Fruit fly (Drosophila melanogaster) whole organism: ENCODE measurements around the gene CG12213.
"Not testable (repeated sequence)": the region's sequence is repeated elsewhere in the genome, so short reads cannot be mapped to it uniquely, and the experiment has no call there.

Experiments used
- CG8478 ChIP-seq: fragments of >200 bp; optimal IDR thresholded peaks from 2 replicates; lab custom pipeline; 2018; ENCODE audit warnings: inconsistent platforms
- Dll ChIP-seq: fragments of >200 bp; optimal IDR thresholded peaks from 2 replicates; lab custom pipeline; 2017
- EcR ChIP-seq, 2 experiments: fragments of >200 bp; optimal IDR thresholded peaks; 2 replicates each; lab custom pipeline; 2017; ENCODE audit warnings: missing biosample characterization in 2 of 2, missing genetic modification characterization in 2 of 2, missing genetic modification reagents in 2 of 2
- pan ChIP-seq: fragments of >200 bp; optimal IDR thresholded peaks from 2 replicates; lab custom pipeline; 2017
- psq ChIP-seq: fragments of >200 bp; optimal IDR thresholded peaks from 2 replicates; lab custom pipeline; 2017
- usp ChIP-seq: fragments of >200 bp; optimal IDR thresholded peaks from 2 replicates; lab custom pipeline; 2017; ENCODE audit warnings: missing biosample characterization, missing genetic modification characterization, mixed read lengths

CG12213 gene

dm6 chr3R:11969217-11969616 is 1.7 kb upstream of the CG12213 start:
- TF ChIP-seq pan (lab: Kevin White, UChicago) (no peak), psq (lab: Kevin White, UChicago) (no peak), EcR (GFP tag; optimal IDR thresholded peaks at IDR 0.05; lab: Kevin White, UChicago) (no peak), CG8478 (no peak), Dll (lab: Kevin White, UChicago) (no peak), usp (GFP tag; lab: Kevin White, UChicago) (no peak)

dm6 chr3R:11968030-11968753 is 701 bp upstream of the CG12213 start:
- TF ChIP-seq usp (GFP tag; lab: Kevin White, UChicago), result no peak
- TF ChIP-seq EcR (GFP tag; optimal IDR thresholded peaks at IDR 0.05; lab: Kevin White, UChicago), result no peak
- no peak for TF ChIP-seq Dll (lab: Kevin White, UChicago)
- TF ChIP-seq psq (lab: Kevin White, UChicago), result no peak
- TF ChIP-seq CG8478, result no peak
- TF ChIP-seq pan (lab: Kevin White, UChicago), result no peak

- no peak for TF ChIP-seq EcR (GFP tag; optimal IDR thresholded peaks at IDR 0.05; lab: Kevin White, UChicago)
- TF ChIP-seq CG8478, result no peak
- TF ChIP-seq psq (lab: Kevin White, UChicago), result no peak
- TF ChIP-seq usp (GFP tag; lab: Kevin White, UChicago), result no peak
- no peak for TF ChIP-seq pan (lab: Kevin White, UChicago)
- TF ChIP-seq Dll (lab: Kevin White, UChicago), result no peak
Measured at dm6 chr3R:11964000-11964399, 3.5 kb downstream of the CG12213 start.

dm6 chr3R:11962739-11963214 is 4.7 kb downstream of the CG12213 start, which contains the start of the genes CG3281 and aurA:
TSS of gene CG3281 (minus strand) at chr3R:11962805.
TSS of gene aurA (plus strand) at chr3R:11963124.
- TF ChIP-seq Dll (lab: Kevin White, UChicago) (no peak), pan (lab: Kevin White, UChicago) (no peak)

- not testable (repeated sequence) for TF ChIP-seq EcR (GFP tag; optimal IDR thresholded peaks at IDR 0.05; lab: Kevin White, UChicago); pan (lab: Kevin White, UChicago); usp (GFP tag; lab: Kevin White, UChicago)
Measured at dm6 chr3R:11958235-11958634, 9.3 kb downstream of the CG12213 start, which contains the start of gene Hsp70Ab. TSS of gene Hsp70Ab (plus strand) at chr3R:11958535.

dm6 chr3R:11957388-11957787 is 10.1 kb downstream of the CG12213 start:
- no peak for TF ChIP-seq CG8478
- no peak for TF ChIP-seq pan (lab: Kevin White, UChicago)
- TF ChIP-seq psq (lab: Kevin White, UChicago), result no peak
- no peak for TF ChIP-seq Dll (lab: Kevin White, UChicago)
- no peak for TF ChIP-seq EcR (GFP tag; optimal IDR thresholded peaks at IDR 0.05; lab: Kevin White, UChicago)
- no peak for TF ChIP-seq usp (GFP tag; lab: Kevin White, UChicago)

dm6 chr3R:11956444-11956843 is 11.0 kb downstream of the CG12213 start, which contains the start of gene Hsp70Aa:
TSS of gene Hsp70Aa (minus strand) at chr3R:11956544.
- not testable (repeated sequence) for TF ChIP-seq Dll (lab: Kevin White, UChicago); CG8478; psq (lab: Kevin White, UChicago)

- TF ChIP-seq CG8478, result no peak
- TF ChIP-seq pan (lab: Kevin White, UChicago), result no peak
- TF ChIP-seq usp (GFP tag; lab: Kevin White, UChicago), result no peak
- no peak for TF ChIP-seq psq (lab: Kevin White, UChicago)
- TF ChIP-seq Dll (lab: Kevin White, UChicago), result no peak
- no peak for TF ChIP-seq EcR (GFP tag; optimal IDR thresholded peaks at IDR 0.05; lab: Kevin White, UChicago)
Measured at dm6 chr3R:11949387-11950029, 18.0 kb downstream of the CG12213 start, which contains the start of gene CG31211. TSS of gene CG31211 (plus strand) at chr3R:11949680.

- TF ChIP-seq Dll (lab: Kevin White, UChicago) (no peak), CG8478 (no peak), psq (lab: Kevin White, UChicago) (no peak), pan (lab: Kevin White, UChicago) (no peak), EcR (GFP tag; optimal IDR thresholded peaks at IDR 0.05; lab: Kevin White, UChicago) (no peak), usp (GFP tag; lab: Kevin White, UChicago) (no peak)
Measured at dm6 chr3R:11948903-11949358, 18.6 kb downstream of the CG12213 start, which contains the start of gene Cad87A. TSS of gene Cad87A (minus strand) at chr3R:11949129.

dm6 chr3R:11947959-11948358 is 19.5 kb downstream of the CG12213 start:
- TF ChIP-seq pan (lab: Kevin White, UChicago) (no peak), usp (GFP tag; lab: Kevin White, UChicago) (no peak), Dll (lab: Kevin White, UChicago) (no peak), CG8478 (no peak), psq (lab: Kevin White, UChicago) (no peak), EcR (GFP tag; optimal IDR thresholded peaks at IDR 0.05; lab: Kevin White, UChicago) (no peak)

dm6 chr3R:11947079-11947869 is 20.2 kb downstream of the CG12213 start:
- TF ChIP-seq EcR (GFP tag; optimal IDR thresholded peaks at IDR 0.05; lab: Kevin White, UChicago) (no peak), CG8478 (no peak), Dll (lab: Kevin White, UChicago) (no peak), usp (GFP tag; lab: Kevin White, UChicago) (no peak), pan (lab: Kevin White, UChicago) (no peak), psq (lab: Kevin White, UChicago) (no peak)
